Worm (Caenorhabditis elegans) whole organism, mixed stage, embryonic: Measurements from ENCODE around the gene srh-45.
A peak's percentile ranks its signal among the peaks of the same experiment; 100 is the strongest.
"Not testable (repeated sequence)": the region's sequence is repeated elsewhere in the genome, so short reads cannot be mapped to it uniquely, and the experiment has no call there.

Source experiments
- M03D4.4 ChIP-seq: sonication (generic microtip); optimal IDR thresholded peaks from 2 replicates; lab custom pipeline; 2017; ENCODE audit warnings: mild to moderate bottlenecking, missing genetic modification characterization, missing compliant biosample characterization
- bed-3 ChIP-seq: fragments of 200-800 bp; sonication (Bioruptor generic); optimal IDR thresholded peaks from 3 replicates; lab custom pipeline; 2018; ENCODE audit warnings: mild to moderate bottlenecking, missing genetic modification characterization, moderate library complexity, missing compliant biosample characterization
- blmp-1 ChIP-seq: fragments of 150-350 bp; optimal IDR thresholded peaks from 2 replicates; lab custom pipeline; 2014; ENCODE audit warnings: missing biosample characterization, missing genetic modification characterization
- ceh-39 ChIP-seq: fragments of 150-350 bp; optimal IDR thresholded peaks from 2 replicates; lab custom pipeline; 2014; ENCODE audit warnings: missing biosample characterization, missing genetic modification characterization
- ceh-43 ChIP-seq: fragments of 200-800 bp; sonication (Bioruptor generic); optimal IDR thresholded peaks from 2 replicates; lab custom pipeline; 2018; ENCODE audit warnings: mild to moderate bottlenecking, missing genetic modification characterization, moderate library complexity, missing compliant biosample characterization
- ceh-83 ChIP-seq: fragments of 200-800 bp; sonication (Bioruptor generic); optimal IDR thresholded peaks from 2 replicates; lab custom pipeline; 2018; ENCODE audit warnings: mild to moderate bottlenecking, missing genetic modification characterization, missing compliant biosample characterization
- ces-1 ChIP-seq: fragments of 150-350 bp; optimal IDR thresholded peaks from 2 replicates; lab custom pipeline; 2014; ENCODE audit warnings: missing biosample characterization, missing genetic modification reagents, missing genetic modification characterization
- cnd-1 ChIP-seq: fragments of 200-800 bp; sonication (Bioruptor generic); optimal IDR thresholded peaks from 2 replicates; lab custom pipeline; 2018; ENCODE audit warnings: mild to moderate bottlenecking, missing genetic modification characterization, missing compliant biosample characterization
- drap-1 ChIP-seq: fragments of 200-800 bp; sonication (Bioruptor generic); optimal IDR thresholded peaks from 3 replicates; lab custom pipeline; 2018; ENCODE audit warnings: mild to moderate bottlenecking, missing genetic modification characterization, missing compliant biosample characterization
- elt-1 ChIP-seq: sonication (generic microtip); optimal IDR thresholded peaks from 2 replicates; lab custom pipeline; 2017; ENCODE audit warnings: missing genetic modification characterization, mild to moderate bottlenecking, missing compliant biosample characterization, antibody characterized with exemption, moderate library complexity, borderline replicate concordance; ENCODE audit not compliant: insufficient read depth
- elt-3 ChIP-seq: fragments of 150-350 bp; optimal IDR thresholded peaks from 2 replicates; lab custom pipeline; 2014; ENCODE audit warnings: missing biosample characterization, missing genetic modification characterization
- flh-1 ChIP-seq: fragments of 200-800 bp; sonication (Bioruptor generic); optimal IDR thresholded peaks from 2 replicates; lab custom pipeline; 2018; ENCODE audit warnings: mild to moderate bottlenecking, missing genetic modification characterization, moderate library complexity, missing compliant biosample characterization
- ham-2 ChIP-seq: fragments of 200-800 bp; sonication (Bioruptor generic); optimal IDR thresholded peaks from 2 replicates; lab custom pipeline; 2018; ENCODE audit warnings: mild to moderate bottlenecking, missing genetic modification characterization, missing compliant biosample characterization
- hlh-1 ChIP-seq: fragments of 150-350 bp; optimal IDR thresholded peaks from 2 replicates; lab custom pipeline; 2014; ENCODE audit warnings: missing biosample characterization, missing genetic modification reagents, missing genetic modification characterization
- lin-13 ChIP-seq: fragments of 150-350 bp; optimal IDR thresholded peaks from 2 replicates; lab custom pipeline; 2014; ENCODE audit warnings: missing biosample characterization, missing genetic modification characterization
- mab-5 ChIP-seq: fragments of 150-350 bp; optimal IDR thresholded peaks from 2 replicates; lab custom pipeline; 2014; ENCODE audit warnings: missing biosample characterization, missing genetic modification characterization
- mep-1 ChIP-seq: fragments of 150-350 bp; optimal IDR thresholded peaks from 2 replicates; lab custom pipeline; 2017; ENCODE audit warnings: missing biosample characterization, missing genetic modification reagents, missing genetic modification characterization, inconsistent platforms
- nhr-12 ChIP-seq: fragments of 150-350 bp; optimal IDR thresholded peaks from 2 replicates; lab custom pipeline; 2014; ENCODE audit warnings: missing biosample characterization, missing genetic modification characterization
- nhr-2 ChIP-seq: fragments of 150-350 bp; optimal IDR thresholded peaks from 2 replicates; lab custom pipeline; 2014; ENCODE audit warnings: missing biosample characterization, missing genetic modification characterization
- nhr-28 ChIP-seq: fragments of 150-350 bp; optimal IDR thresholded peaks from 2 replicates; lab custom pipeline; 2014; ENCODE audit warnings: missing biosample characterization, missing genetic modification characterization
- nhr-76 ChIP-seq: sonication (generic microtip); optimal IDR thresholded peaks from 2 replicates; lab custom pipeline; 2017; ENCODE audit warnings: missing biosample characterization, missing genetic modification characterization
- pha-4 ChIP-seq: fragments of 150-350 bp; optimal IDR thresholded peaks from 2 replicates; lab custom pipeline; 2018; ENCODE audit warnings: missing biosample characterization, missing genetic modification reagents, missing genetic modification characterization
- sem-2 ChIP-seq: fragments of 200-800 bp; sonication (Bioruptor generic); optimal IDR thresholded peaks from 2 replicates; lab custom pipeline; 2018; ENCODE audit warnings: mild to moderate bottlenecking, missing genetic modification characterization, missing compliant biosample characterization
- snpc-4 ChIP-seq: fragments of 150-350 bp; optimal IDR thresholded peaks from 2 replicates; lab custom pipeline; 2014; ENCODE audit warnings: missing biosample characterization, missing genetic modification characterization
- sptf-1 ChIP-seq: sonication (generic microtip); optimal IDR thresholded peaks from 2 replicates; lab custom pipeline; 2017; ENCODE audit warnings: mild to moderate bottlenecking, missing genetic modification characterization, moderate library complexity, missing compliant biosample characterization
- tbx-8 ChIP-seq: fragments of 200-800 bp; sonication (Bioruptor generic); optimal IDR thresholded peaks from 2 replicates; lab custom pipeline; 2018; ENCODE audit warnings: mild to moderate bottlenecking, missing genetic modification characterization, moderate library complexity, missing compliant biosample characterization
- unc-120 ChIP-seq: sonication (generic microtip); optimal IDR thresholded peaks from 2 replicates; lab custom pipeline; 2017; ENCODE audit warnings: missing genetic modification characterization, missing compliant biosample characterization; ENCODE audit not compliant: poor library complexity, severe bottlenecking
- unc-39 ChIP-seq: fragments of 150-350 bp; optimal IDR thresholded peaks from 2 replicates; lab custom pipeline; 2014; ENCODE audit warnings: missing biosample characterization, missing genetic modification characterization
- unc-62 ChIP-seq: fragments of 150-350 bp; optimal IDR thresholded peaks from 2 replicates; lab custom pipeline; 2014; ENCODE audit warnings: missing biosample characterization, missing genetic modification reagents, missing genetic modification characterization
- zip-8 ChIP-seq: fragments of 150-350 bp; optimal IDR thresholded peaks from 2 replicates; lab custom pipeline; 2014; ENCODE audit warnings: missing biosample characterization, missing genetic modification characterization
- ztf-11 ChIP-seq: fragments of 150-350 bp; optimal IDR thresholded peaks from 2 replicates; lab custom pipeline; 2014; ENCODE audit warnings: missing biosample characterization, missing genetic modification characterization

srh-45 gene

ce11 chrV:11286114-11286513, 18.7 kb downstream of the srh-45 start, which contains the start of gene C03E10.3:
Gene C03E10.3, plus strand, starts transcription at chrV:11286414.
- TF ChIP-seq unc-62 (GFP tag; lab: Kevin White, UChicago); hlh-1 (tag; lab: Kevin White, UChicago); drap-1 (GFP tag; lab: Kevin White, UChicago): not testable (repeated sequence)

DNA sequence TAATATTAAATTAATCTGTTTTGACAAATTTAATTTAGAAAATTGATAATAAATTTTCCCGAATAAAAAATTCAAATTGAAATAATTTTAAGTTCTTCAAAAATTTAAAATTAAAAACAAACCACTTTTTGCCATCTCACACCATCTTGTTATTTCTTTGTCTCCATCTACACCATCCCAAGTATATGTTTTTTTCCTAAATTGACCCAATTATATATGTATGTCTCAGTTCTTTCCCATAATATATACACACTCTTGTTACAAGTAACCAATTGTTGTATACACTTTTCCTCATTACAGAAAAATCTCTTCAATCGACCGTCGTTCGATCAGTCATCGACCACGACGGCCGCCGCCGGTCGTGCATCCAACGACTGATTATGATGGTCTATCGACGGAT, 22.5 kb downstream of the srh-45 start, which contains the start of gene gly-20:
Gene gly-20 (plus strand): TSS at position 301 of the 400 bp plus-strand sequence.
- no peak for TF ChIP-seq ztf-11 (tag; lab: Kevin White, UChicago)
- no peak for TF ChIP-seq drap-1 (GFP tag; lab: Kevin White, UChicago)
- TF ChIP-seq unc-62 (GFP tag; lab: Kevin White, UChicago): no peak
- TF ChIP-seq nhr-2: no peak
- no peak for TF ChIP-seq lin-13
- TF ChIP-seq ceh-83 (GFP tag; lab: Kevin White, UChicago): no peak
- no peak for TF ChIP-seq cnd-1 (tag; lab: Kevin White, UChicago)
- no peak for TF ChIP-seq unc-120
- TF ChIP-seq ham-2 (GFP tag; lab: Kevin White, UChicago): no peak
- no peak for TF ChIP-seq flh-1
- TF ChIP-seq ces-1 (GFP tag; lab: Kevin White, UChicago): no peak
- no peak for TF ChIP-seq snpc-4
- no peak for TF ChIP-seq hlh-1 (tag; lab: Kevin White, UChicago)
- no peak for TF ChIP-seq M03D4.4 (tag; lab: Kevin White, UChicago)
- TF ChIP-seq unc-39 (tag; lab: Kevin White, UChicago): no peak
- no peak for TF ChIP-seq pha-4 (tag; lab: Kevin White, UChicago)
- no peak for TF ChIP-seq sptf-1 (tag; lab: Kevin White, UChicago)
- no peak for TF ChIP-seq nhr-76 (tag; lab: Kevin White, UChicago)
- TF ChIP-seq tbx-8 (GFP tag; lab: Kevin White, UChicago): no peak

DNA sequence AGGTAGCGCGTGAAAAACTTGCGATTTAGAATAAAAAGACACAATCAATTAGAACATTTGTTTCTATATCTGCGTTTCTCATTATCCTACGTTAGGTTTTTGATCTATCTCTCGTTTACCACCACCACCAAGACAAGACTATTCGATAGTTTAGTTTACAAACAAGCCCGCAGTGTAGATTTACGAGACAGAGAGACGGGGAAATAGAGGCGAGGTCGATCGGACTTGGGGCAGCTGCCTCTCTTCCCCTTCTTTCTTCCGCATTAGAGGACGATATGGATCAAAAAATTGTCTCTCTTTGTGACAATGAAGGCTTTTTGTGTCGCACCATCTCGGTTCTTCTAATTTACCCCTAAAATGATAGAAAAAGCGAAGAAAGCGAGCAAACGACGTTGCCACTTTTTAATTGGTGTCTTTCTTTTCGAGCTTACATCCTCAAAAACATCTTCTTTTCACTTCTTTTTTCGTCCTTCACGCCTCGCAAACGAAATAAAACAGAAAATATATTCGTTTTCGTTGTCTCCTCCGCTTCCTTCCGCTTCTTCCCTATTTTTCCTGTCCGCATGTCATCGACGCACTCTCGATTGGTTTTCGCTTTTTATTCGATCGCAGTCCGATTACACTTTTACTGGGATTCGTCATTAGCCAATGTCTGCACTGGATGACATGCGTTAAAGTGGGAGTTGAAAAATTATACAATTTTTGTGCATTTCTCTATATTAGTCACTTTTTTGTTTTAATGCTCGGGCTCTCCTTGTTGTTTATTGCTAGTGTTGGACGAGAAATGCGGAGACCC, 23.2 kb downstream of the srh-45 start:
- TF ChIP-seq hlh-1 (tag; lab: Kevin White, UChicago) (peak; percentile 91), elt-1 (tag; lab: Kevin White, UChicago) (peak; percentile 41), ces-1 (GFP tag; lab: Kevin White, UChicago) (peak; percentile 3), nhr-2 (no peak), mep-1 (tag; lab: Kevin White, UChicago) (peak; percentile 7), drap-1 (GFP tag; lab: Kevin White, UChicago) (no peak), unc-62 (GFP tag; lab: Kevin White, UChicago) (peak; percentile 39), nhr-28 (tag; lab: Kevin White, UChicago) (no peak), unc-120 (peak; percentile 38), ceh-39 (tag; lab: Kevin White, UChicago) (peak; percentile 39), ham-2 (GFP tag; lab: Kevin White, UChicago) (peak; percentile 65), cnd-1 (tag; lab: Kevin White, UChicago) (no peak), blmp-1 (tag; lab: Kevin White, UChicago) (peak; percentile 69), M03D4.4 (tag; lab: Kevin White, UChicago) (no peak)

DNA sequence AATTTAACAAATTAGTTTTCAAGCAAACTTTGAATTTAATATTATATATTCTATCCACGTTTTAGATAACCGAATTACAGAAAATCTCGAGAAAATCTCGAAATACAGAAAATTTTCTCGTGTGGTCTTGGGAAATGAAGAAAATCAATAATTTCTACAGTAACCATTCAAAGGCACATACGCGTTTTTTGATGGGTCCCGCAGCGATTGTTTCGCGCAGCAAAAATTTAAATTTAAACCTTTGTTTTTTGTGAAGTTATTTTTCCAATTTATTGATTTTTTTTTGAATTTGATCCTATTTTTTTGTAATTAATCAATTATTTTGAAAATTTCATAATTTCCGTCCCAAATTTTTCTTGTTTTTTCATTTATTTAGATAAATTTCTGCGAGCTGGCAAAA, 25.2 kb downstream of the srh-45 start:
- no peak for TF ChIP-seq nhr-12 (tag; lab: Kevin White, UChicago)
- no peak for TF ChIP-seq snpc-4
- no peak for TF ChIP-seq unc-120
- TF ChIP-seq ceh-39 (tag; lab: Kevin White, UChicago): no peak
- no peak for TF ChIP-seq lin-13

ce11 chrV:11272848-11273247, 31.9 kb downstream of the srh-45 start, which contains the start of gene clec-223:
Gene clec-223, plus strand, starts transcription at chrV:11273148.
- TF ChIP-seq nhr-76 (tag; lab: Kevin White, UChicago): no peak
- no peak for TF ChIP-seq mab-5
- no peak for TF ChIP-seq bed-3
- no peak for TF ChIP-seq tbx-8 (GFP tag; lab: Kevin White, UChicago)
- no peak for TF ChIP-seq elt-3
- TF ChIP-seq sem-2 (GFP tag; lab: Kevin White, UChicago): no peak
- no peak for TF ChIP-seq snpc-4
- no peak for TF ChIP-seq zip-8 (tag; lab: Kevin White, UChicago)
- no peak for TF ChIP-seq nhr-12 (tag; lab: Kevin White, UChicago)
- no peak for TF ChIP-seq lin-13
- no peak for TF ChIP-seq ztf-11 (tag; lab: Kevin White, UChicago)
- TF ChIP-seq cnd-1 (tag; lab: Kevin White, UChicago): no peak
- no peak for TF ChIP-seq hlh-1 (tag; lab: Kevin White, UChicago)
- TF ChIP-seq ceh-43 (GFP tag; lab: Kevin White, UChicago): no peak
- no peak for TF ChIP-seq drap-1 (GFP tag; lab: Kevin White, UChicago)
- no peak for TF ChIP-seq M03D4.4 (tag; lab: Kevin White, UChicago)
- no peak for TF ChIP-seq unc-120
